Worm (Caenorhabditis elegans) whole organism, young adult: ENCODE results near the gene fut-3.

Experiments
- B0035.1 ChIP-seq: sonication (generic microtip); optimal IDR thresholded peaks from 2 replicates; lab custom pipeline; 2016; ENCODE audit warnings: missing genetic modification characterization, mild to moderate bottlenecking, missing compliant biosample characterization, missing genotype, missing genetic modification reagents
- B0336.3 ChIP-seq: fragments of 200-800 bp; sonication (Bioruptor generic); IDR thresholded peaks from 2 replicates; pipeline ENCODE4 v1.3.6; 2022; ENCODE audit warnings: missing genetic modification characterization, missing compliant biosample characterization
- C06A6.2 ChIP-seq: fragments of 200-800 bp; sonication (Bioruptor generic); conservative IDR thresholded peaks from 2 replicates; pipeline ENCODE4 v1.3.6; 2022; ENCODE audit warnings: missing genetic modification characterization, missing compliant biosample characterization
- D2030.7 ChIP-seq: fragments of 200-800 bp; sonication (Bioruptor generic); IDR thresholded peaks from 2 replicates; pipeline ENCODE4 v1.3.6; 2022; ENCODE audit warnings: missing genetic modification reagents, missing genetic modification characterization, missing compliant biosample characterization
- F10E7.11 ChIP-seq: sonication (generic microtip); optimal IDR thresholded peaks from 2 replicates; lab custom pipeline; 2017; ENCODE audit warnings: mild to moderate bottlenecking, missing genetic modification characterization, moderate library complexity, missing compliant biosample characterization
- F22D6.2 ChIP-seq: sonication (generic microtip); optimal IDR thresholded peaks from 2 replicates; lab custom pipeline; 2016; ENCODE audit warnings: mild to moderate bottlenecking, missing genetic modification characterization, missing compliant biosample characterization
- F33H1.4 ChIP-seq: fragments of 200-800 bp; sonication (Bioruptor generic); IDR thresholded peaks from 2 replicates; pipeline ENCODE4 v1.3.6; 2022; ENCODE audit warnings: missing genetic modification reagents, missing genetic modification characterization, missing compliant biosample characterization
- F39B2.1 ChIP-seq: fragments of 200-800 bp; sonication (Bioruptor generic); IDR thresholded peaks from 2 replicates; pipeline ENCODE4 v1.3.6; 2022; ENCODE audit warnings: missing genetic modification reagents, missing genetic modification characterization, missing compliant biosample characterization
- K11D2.4 ChIP-seq: fragments of 200-800 bp; sonication (Bioruptor generic); IDR thresholded peaks from 2 replicates; pipeline ENCODE4 v1.3.6; 2022; ENCODE audit warnings: missing genetic modification reagents, missing genetic modification characterization, missing compliant biosample characterization
- T07F8.4 ChIP-seq: sonication (generic microtip); optimal IDR thresholded peaks from 2 replicates; lab custom pipeline; 2016; ENCODE audit warnings: mild to moderate bottlenecking, missing genetic modification characterization, moderate library complexity, missing compliant biosample characterization
- Y53G8AR.9 ChIP-seq: fragments of 200-800 bp; sonication (Bioruptor generic); conservative IDR thresholded peaks from 2 replicates; pipeline ENCODE4 v1.3.6; 2022; ENCODE audit warnings: missing genetic modification reagents, missing genetic modification characterization, missing compliant biosample characterization
- aptf-3 ChIP-seq: fragments of 200-800 bp; sonication (Bioruptor generic); IDR thresholded peaks from 2 replicates; pipeline ENCODE4 v1.3.6; 2022; ENCODE audit warnings: missing genetic modification characterization, missing compliant biosample characterization
- athp-1 ChIP-seq: sonication (generic microtip); optimal IDR thresholded peaks from 2 replicates; lab custom pipeline; 2017; ENCODE audit warnings: mild to moderate bottlenecking, missing genetic modification characterization, missing compliant biosample characterization
- cebp-2 ChIP-seq: fragments of 200-800 bp; sonication (Bioruptor generic); IDR thresholded peaks from 2 replicates; pipeline ENCODE4 v1.3.6; 2022; ENCODE audit warnings: missing genetic modification characterization, missing compliant biosample characterization
- ceh-27 ChIP-seq: fragments of 200-800 bp; sonication (Bioruptor generic); optimal IDR thresholded peaks from 2 replicates; lab custom pipeline; 2018; ENCODE audit warnings: mild to moderate bottlenecking, missing genetic modification characterization, moderate library complexity, missing compliant biosample characterization
- ceh-40 ChIP-seq: fragments of 200-800 bp; sonication (Bioruptor generic); IDR thresholded peaks from 2 replicates; pipeline ENCODE4 v1.3.6; 2022; ENCODE audit warnings: missing genetic modification characterization, missing compliant biosample characterization
- ceh-58 ChIP-seq: fragments of 200-800 bp; sonication (Bioruptor generic); IDR thresholded peaks from 2 replicates; pipeline ENCODE4 v1.3.6; 2022; ENCODE audit warnings: missing genetic modification characterization, missing compliant biosample characterization
- ceh-91 ChIP-seq: fragments of 200-800 bp; sonication (Bioruptor generic); IDR thresholded peaks from 2 replicates; pipeline ENCODE4 v1.3.6; 2022; ENCODE audit warnings: missing genetic modification reagents, missing genetic modification characterization, missing compliant biosample characterization
- dpff-1 ChIP-seq: sonication (generic microtip); optimal IDR thresholded peaks from 2 replicates; lab custom pipeline; 2017; ENCODE audit warnings: mild to moderate bottlenecking, missing genetic modification characterization, missing compliant biosample characterization
- efl-1 ChIP-seq: fragments of 150-350 bp; optimal IDR thresholded peaks from 2 replicates; lab custom pipeline; 2014; ENCODE audit warnings: missing biosample characterization, missing genetic modification reagents, missing genetic modification characterization
- egl-44 ChIP-seq: fragments of 200-800 bp; sonication (Bioruptor generic); IDR thresholded peaks from 2 replicates; pipeline ENCODE4 v1.3.6; 2022; ENCODE audit warnings: missing genetic modification reagents, missing genetic modification characterization, missing compliant biosample characterization
- fkh-3 ChIP-seq: sonication (generic microtip); optimal IDR thresholded peaks from 2 replicates; lab custom pipeline; 2016; ENCODE audit warnings: mild to moderate bottlenecking, missing genetic modification characterization, missing compliant biosample characterization
- hlh-12 ChIP-seq: sonication (generic microtip); optimal IDR thresholded peaks from 2 replicates; lab custom pipeline; 2016; ENCODE audit warnings: missing genetic modification characterization, missing compliant biosample characterization
- hsf-1 ChIP-seq: fragments of 200-800 bp; sonication (Bioruptor generic); IDR thresholded peaks from 2 replicates; pipeline ENCODE4 v1.3.6; 2022; ENCODE audit warnings: missing genetic modification reagents, missing genetic modification characterization, missing compliant biosample characterization
- let-526 ChIP-seq: fragments of 200-800 bp; sonication (Bioruptor generic); IDR thresholded peaks from 2 replicates; pipeline ENCODE4 v1.3.6; 2022; ENCODE audit warnings: missing genetic modification reagents, missing genetic modification characterization, missing compliant biosample characterization
- let-607 ChIP-seq, 2 experiments: fragments of 200-800 bp in 1 of 2; sonication (Bioruptor generic) in 1 of 2; sonication (generic microtip) in 1 of 2; optimal IDR thresholded peaks; 2 replicates each; lab custom pipeline; 2016 to 2018; ENCODE audit warnings: mild to moderate bottlenecking in 2 of 2, missing compliant biosample characterization in 2 of 2, missing genetic modification characterization in 2 of 2, moderate library complexity in 2 of 2, missing genotype in 1 of 2
- lin-26 ChIP-seq: fragments of 200-800 bp; sonication (Bioruptor generic); IDR thresholded peaks from 2 replicates; pipeline ENCODE4 v1.3.6; 2022; ENCODE audit warnings: missing genetic modification reagents, missing genetic modification characterization, missing compliant biosample characterization
- lin-35 ChIP-seq, 3 experiments: fragments of 150-350 bp in 2 of 3; sonication (generic microtip) in 1 of 3; optimal IDR thresholded peaks; 2 replicates each; lab custom pipeline; 2014 to 2018; ENCODE audit warnings: missing biosample characterization in 3 of 3, missing genetic modification characterization in 3 of 3, missing genetic modification reagents in 3 of 3
- lir-1 ChIP-seq: fragments of 200-800 bp; sonication (Bioruptor generic); conservative IDR thresholded peaks from 2 replicates; pipeline ENCODE4 v1.3.6; 2022; ENCODE audit warnings: missing genetic modification reagents, missing genetic modification characterization, missing compliant biosample characterization
- madf-10 ChIP-seq: sonication (generic microtip); optimal IDR thresholded peaks from 2 replicates; lab custom pipeline; 2016; ENCODE audit warnings: mild to moderate bottlenecking, missing genetic modification characterization, missing compliant biosample characterization
- madf-8 ChIP-seq: fragments of 200-800 bp; sonication (Bioruptor generic); conservative IDR thresholded peaks from 2 replicates; pipeline ENCODE4 v1.3.6; 2022; ENCODE audit warnings: missing genetic modification reagents, missing genetic modification characterization, missing compliant biosample characterization
- nfya-1 ChIP-seq: sonication (generic microtip); optimal IDR thresholded peaks from 2 replicates; lab custom pipeline; 2017; ENCODE audit warnings: antibody characterized with exemption, missing compliant biosample characterization, missing genetic modification characterization, borderline replicate concordance; ENCODE audit not compliant: insufficient read depth
- pha-4 ChIP-seq: fragments of 150-350 bp; sonication (generic microtip); optimal IDR thresholded peaks from 2 replicates; lab custom pipeline; 2014; ENCODE audit warnings: missing biosample characterization, missing genetic modification reagents, missing genetic modification characterization
- rcor-1 ChIP-seq: fragments of 200-800 bp; sonication (Bioruptor generic); IDR thresholded peaks from 2 replicates; pipeline ENCODE4 v1.3.6; 2022; ENCODE audit warnings: missing genetic modification reagents, missing genetic modification characterization, missing compliant biosample characterization
- rec-8 ChIP-seq, 2 experiments: sonication (generic microtip); optimal IDR thresholded peaks; 2 replicates each; lab custom pipeline; 2016; ENCODE audit warnings: mild to moderate bottlenecking in 2 of 2, missing genetic modification characterization in 2 of 2, missing genetic modification reagents in 2 of 2, missing genotype in 2 of 2, missing biosample characterization in 1 of 2, missing compliant biosample characterization in 1 of 2, moderate library complexity in 1 of 2
- rpc-1 ChIP-seq, 2 experiments: fragments of 150-350 bp in 1 of 2; sonication (generic microtip) in 1 of 2; optimal IDR thresholded peaks; 2 replicates each; lab custom pipeline; 2014 to 2018; ENCODE audit warnings: missing biosample characterization in 1 of 2, missing genetic modification characterization in 1 of 2, missing genetic modification reagents in 1 of 2, missing genotype in 1 of 2
- tbx-9 ChIP-seq: sonication (generic microtip); optimal IDR thresholded peaks from 2 replicates; lab custom pipeline; 2016; ENCODE audit warnings: borderline replicate concordance, missing genetic modification characterization, inconsistent platforms, missing compliant biosample characterization
- unc-130 ChIP-seq: sonication (generic microtip); optimal IDR thresholded peaks from 2 replicates; lab custom pipeline; 2016; ENCODE audit warnings: missing genetic modification reagents, missing genetic modification characterization, missing compliant biosample characterization
- zfh-2 ChIP-seq: fragments of 200-800 bp; sonication (Bioruptor generic); conservative IDR thresholded peaks from 2 replicates; pipeline ENCODE4 v1.3.6; 2022; ENCODE audit warnings: missing genetic modification reagents, missing genetic modification characterization, missing compliant biosample characterization
- ztf-18 ChIP-seq: sonication (generic microtip); optimal IDR thresholded peaks from 2 replicates; lab custom pipeline; 2016; ENCODE audit warnings: missing genotype, mild to moderate bottlenecking, missing genetic modification characterization, missing compliant biosample characterization
- ztf-3 ChIP-seq: fragments of 200-800 bp; sonication (Bioruptor generic); optimal IDR thresholded peaks from 2 replicates; lab custom pipeline; 2018; ENCODE audit warnings: mild to moderate bottlenecking, missing genetic modification characterization, missing compliant biosample characterization

The fut-3 gene

DNA sequence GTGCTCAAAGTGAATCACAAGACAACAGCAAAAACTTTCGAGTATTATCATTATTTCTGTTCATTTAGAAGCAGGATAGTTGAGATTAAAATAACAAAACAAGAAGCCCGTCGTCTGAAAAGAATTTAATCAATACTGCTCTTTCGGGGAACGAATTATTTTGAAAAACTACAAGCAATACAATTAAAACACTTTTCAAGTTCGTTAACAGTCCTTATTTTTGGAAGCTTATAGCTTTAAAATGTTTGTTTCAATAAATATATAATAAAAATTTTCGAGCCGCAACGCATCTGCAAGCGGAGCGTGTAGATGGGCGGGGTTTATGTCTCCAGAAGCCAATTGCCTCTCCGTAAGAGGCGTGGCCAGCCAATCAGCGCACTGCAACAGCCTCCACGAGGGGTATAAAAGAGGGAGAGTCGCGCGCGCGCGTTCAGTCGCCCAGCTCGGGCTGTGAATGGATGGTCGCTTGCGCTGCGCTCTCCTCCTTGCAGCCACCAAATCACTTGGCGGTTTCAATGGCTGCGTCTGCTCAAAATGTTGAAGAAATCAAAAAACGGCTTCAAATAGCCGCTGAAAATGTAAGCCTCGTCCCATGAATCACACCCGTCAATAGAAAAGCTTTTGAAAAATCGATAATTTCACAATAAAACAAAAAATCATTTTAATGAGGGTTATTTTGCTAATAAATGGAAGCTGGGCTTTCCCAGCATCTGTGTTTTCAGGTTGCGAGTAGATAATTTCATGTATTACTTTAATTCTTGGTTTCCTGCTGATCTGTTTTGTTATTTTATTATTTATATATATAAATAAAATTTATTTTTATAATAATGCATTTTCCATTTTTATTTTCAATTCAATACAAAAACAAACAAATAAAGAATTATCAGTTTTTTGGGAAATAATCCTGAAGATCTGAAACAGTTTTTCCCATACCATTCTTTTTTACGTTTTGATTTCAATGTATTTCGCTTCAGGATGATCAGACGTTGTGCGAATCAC, 1.5 kb upstream of the fut-3 start, which contains the start of the genes ift-43 and mdt-26 (continued):
- TF ChIP-seq let-607 (tag; optimal IDR thresholded peaks at IDR 0.05; lab: Kevin White, UChicago): no peak
- TF ChIP-seq lin-26 (GFP tag; lab: Robert Waterston, UW): peak; percentile 61
- peak; percentile 44 for TF ChIP-seq efl-1 (GFP tag; lab: Kevin White, UChicago)
- 0 out of 2 replicates have a peak, but pooled peaks have one; percentile 43 for TF ChIP-seq F33H1.4 (GFP tag; lab: Robert Waterston, UW)
- TF ChIP-seq C06A6.2 (GFP tag; lab: Robert Waterston, UW): peak; percentile 84
- TF ChIP-seq unc-130 (GFP tag; lab: Kevin White, UChicago): no peak
- TF ChIP-seq rpc-1 (optimal IDR thresholded peaks at IDR 0.05; lab: Kevin White, UChicago): peak; percentile 6
- no peak for TF ChIP-seq rpc-1 (tag; optimal IDR thresholded peaks at IDR 0.05; lab: Kevin White, UChicago)
- peak; percentile 79 for TF ChIP-seq madf-10 (tag; lab: Kevin White, UChicago)
- no peak for TF ChIP-seq F10E7.11 (tag; lab: Kevin White, UChicago)
- TF ChIP-seq rec-8 (tag; optimal IDR thresholded peaks at IDR 0.05; lab: Kevin White, UChicago): peak; percentile 11 to 40
- TF ChIP-seq aptf-3 (GFP tag; lab: Robert Waterston, UW): no peak
- TF ChIP-seq ceh-91 (GFP tag; lab: Robert Waterston, UW): 0 out of 2 replicates have a peak, but pooled peaks have one; percentile 13
- TF ChIP-seq Y53G8AR.9 (GFP tag; lab: Robert Waterston, UW): peak; percentile 66; the same call in 1 of the 2 replicates

DNA sequence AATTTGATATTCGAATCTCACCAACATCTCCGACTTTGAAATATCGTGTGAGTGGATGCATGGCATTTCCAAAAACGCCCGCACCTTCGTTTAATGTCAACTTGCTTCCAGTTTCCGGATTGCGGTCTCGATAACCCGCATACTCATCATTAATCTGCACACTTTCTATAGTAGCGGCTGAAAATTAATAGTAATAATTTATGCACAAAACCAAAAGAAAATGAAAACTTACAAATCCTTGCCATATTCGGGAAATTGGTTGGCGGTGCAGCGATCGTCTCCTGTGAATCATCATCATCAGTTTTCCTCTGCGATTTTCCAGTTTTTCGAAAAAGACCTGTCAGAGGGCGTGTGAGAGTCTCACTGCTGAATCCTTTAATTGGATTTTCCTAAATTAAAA, 580 bp upstream of the fut-3 start:
- no peak for TF ChIP-seq F22D6.2 (tag; lab: Kevin White, UChicago)
- no peak for TF ChIP-seq athp-1
- TF ChIP-seq madf-8 (GFP tag; lab: Robert Waterston, UW): no peak
- no peak for TF ChIP-seq rpc-1 (optimal IDR thresholded peaks at IDR 0.05; lab: Kevin White, UChicago)
- TF ChIP-seq rpc-1 (tag; optimal IDR thresholded peaks at IDR 0.05; lab: Kevin White, UChicago): no peak
- no peak for TF ChIP-seq hlh-12 (tag; lab: Kevin White, UChicago)
- TF ChIP-seq dpff-1 (tag; lab: Kevin White, UChicago): no peak
- TF ChIP-seq lin-35 (GFP tag; optimal IDR thresholded peaks at IDR 0.05; lab: Kevin White, UChicago): no peak

DNA sequence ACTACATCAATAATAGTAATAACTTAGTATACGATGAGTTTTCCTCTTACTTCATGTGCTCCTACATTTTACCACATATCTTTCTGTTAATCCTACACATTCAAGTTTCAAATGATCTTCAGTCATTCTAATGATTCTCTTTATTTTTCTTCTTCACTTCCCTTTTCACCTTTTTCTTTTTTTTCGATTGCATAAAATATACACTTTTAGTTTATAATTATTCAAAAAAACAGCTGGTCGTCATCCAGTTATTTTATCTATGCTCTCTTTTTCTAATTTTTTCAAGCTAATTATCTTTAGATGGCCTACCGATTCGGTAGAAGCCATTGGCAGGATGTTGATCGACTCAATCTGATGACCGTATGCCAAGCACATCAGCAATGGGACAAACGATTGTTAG, 5.4 kb downstream of the fut-3 start, which contains the start of gene F59E12.1:
F59E12.1 (plus strand) TSS at position 301 of the 400 bp plus-strand sequence.
- no peak for TF ChIP-seq ztf-3 (GFP tag; lab: Kevin White, UChicago)
- no peak for TF ChIP-seq T07F8.4 (tag; lab: Kevin White, UChicago)
- no peak for TF ChIP-seq pha-4
- TF ChIP-seq B0035.1 (tag; lab: Kevin White, UChicago): no peak
- TF ChIP-seq rec-8 (tag; optimal IDR thresholded peaks at IDR 0.05; lab: Kevin White, UChicago): no peak
- TF ChIP-seq ztf-18: no peak
- no peak for TF ChIP-seq rcor-1 (GFP tag; lab: Robert Waterston, UW)
- TF ChIP-seq fkh-3 (tag; lab: Kevin White, UChicago): no peak
- no peak for TF ChIP-seq ceh-58

DNA sequence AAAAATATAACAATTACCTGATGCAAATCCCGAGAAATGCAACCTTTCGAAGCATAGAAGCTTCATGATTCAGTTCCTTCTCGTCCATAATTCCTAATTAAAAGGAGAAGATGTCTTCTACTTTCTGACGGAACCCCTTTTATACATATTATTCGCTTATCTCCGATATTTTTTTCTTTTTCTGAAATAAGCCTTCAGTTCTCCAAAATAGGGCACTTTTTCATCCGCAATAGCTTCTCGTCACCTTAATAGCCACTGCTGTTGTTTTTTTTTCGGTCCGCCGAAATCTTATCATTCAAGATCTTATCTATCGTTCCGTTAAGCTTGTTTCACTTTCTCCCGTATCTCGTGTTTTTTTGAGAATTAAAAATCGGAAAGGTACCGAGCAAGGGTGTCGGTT, 7.2 kb downstream of the fut-3 start, which contains the start of gene bli-2:
bli-2 (minus strand) TSS at position 101 of the 400 bp plus-strand sequence.
- no peak for TF ChIP-seq ceh-40
- no peak for TF ChIP-seq tbx-9 (tag; lab: Kevin White, UChicago)
- no peak for TF ChIP-seq cebp-2 (GFP tag; lab: Robert Waterston, UW)
- no peak for TF ChIP-seq egl-44 (GFP tag; lab: Robert Waterston, UW)
- TF ChIP-seq let-526 (GFP tag; lab: Robert Waterston, UW): no peak
- TF ChIP-seq F39B2.1 (GFP tag; lab: Robert Waterston, UW): no peak
- TF ChIP-seq D2030.7 (GFP tag; lab: Robert Waterston, UW): no peak
- TF ChIP-seq K11D2.4 (GFP tag; lab: Robert Waterston, UW): no peak
- TF ChIP-seq lin-26 (GFP tag; lab: Robert Waterston, UW): no peak
- no peak for TF ChIP-seq B0336.3 (GFP tag; lab: Robert Waterston, UW)
- no peak for TF ChIP-seq hsf-1
- no peak for TF ChIP-seq zfh-2
- no peak for TF ChIP-seq aptf-3 (GFP tag; lab: Robert Waterston, UW)
- no peak for TF ChIP-seq nfya-1
- TF ChIP-seq ceh-27 (GFP tag; lab: Kevin White, UChicago): no peak
- TF ChIP-seq madf-10 (tag; lab: Kevin White, UChicago): no peak
- no peak for TF ChIP-seq lir-1 (GFP tag; lab: Robert Waterston, UW)
- TF ChIP-seq ztf-18: no peak
- TF ChIP-seq, all 124 proteins: peak for 0
